Worm (Caenorhabditis elegans) whole organism, L2 larva: ENCODE data around the gene nhr-38.

Experiments used
- R02D3.7 ChIP-seq: fragments of 150-350 bp; optimal IDR thresholded peaks from 2 replicates; lab custom pipeline; 2014; ENCODE audit warnings: missing biosample characterization, missing genetic modification characterization
- nhr-6 ChIP-seq: fragments of 150-350 bp; optimal IDR thresholded peaks from 2 replicates; lab custom pipeline; 2014; ENCODE audit warnings: missing biosample characterization, missing genetic modification characterization
- skn-1 ChIP-seq: sonication (generic microtip); optimal IDR thresholded peaks from 2 replicates; lab custom pipeline; 2017; ENCODE audit warnings: missing biosample characterization, missing genetic modification characterization

DNA sequence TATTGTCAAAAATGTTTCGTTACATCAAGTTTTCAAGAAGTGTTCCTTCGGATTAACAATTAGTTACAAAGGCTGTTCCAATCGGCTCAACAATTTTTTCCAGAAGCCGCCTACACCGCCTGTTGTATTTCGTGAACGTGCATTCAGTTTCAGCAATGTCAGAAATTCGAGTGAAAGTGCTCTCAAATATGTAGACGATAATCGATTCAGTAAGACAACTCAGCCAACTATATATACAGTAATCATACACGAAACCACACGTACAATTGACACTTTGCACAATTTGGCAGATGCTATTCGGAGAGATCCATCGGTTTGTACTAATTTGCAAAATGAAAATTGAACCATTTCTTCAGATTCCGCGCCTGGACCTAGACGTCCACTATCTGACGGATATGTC, 13.5 kb upstream of the nhr-38 start:
- TF ChIP-seq nhr-6 (tag; lab: Kevin White, UChicago): no peak
- TF ChIP-seq skn-1 (tag; lab: Kevin White, UChicago): no peak
- no peak for TF ChIP-seq R02D3.7
